Fruit fly (Drosophila melanogaster) S2 (cell line): Measurements from ENCODE around the gene Art8.

ENCODE experiments used
- CG8478 ChIP-seq: fragments of >200 bp; optimal IDR thresholded peaks from 2 replicates; lab custom pipeline; 2018
- CTCF ChIP-seq, 2 experiments: fragments of >200 bp; optimal IDR thresholded peaks; 2 replicates each; lab custom pipeline; 2018

DNA sequence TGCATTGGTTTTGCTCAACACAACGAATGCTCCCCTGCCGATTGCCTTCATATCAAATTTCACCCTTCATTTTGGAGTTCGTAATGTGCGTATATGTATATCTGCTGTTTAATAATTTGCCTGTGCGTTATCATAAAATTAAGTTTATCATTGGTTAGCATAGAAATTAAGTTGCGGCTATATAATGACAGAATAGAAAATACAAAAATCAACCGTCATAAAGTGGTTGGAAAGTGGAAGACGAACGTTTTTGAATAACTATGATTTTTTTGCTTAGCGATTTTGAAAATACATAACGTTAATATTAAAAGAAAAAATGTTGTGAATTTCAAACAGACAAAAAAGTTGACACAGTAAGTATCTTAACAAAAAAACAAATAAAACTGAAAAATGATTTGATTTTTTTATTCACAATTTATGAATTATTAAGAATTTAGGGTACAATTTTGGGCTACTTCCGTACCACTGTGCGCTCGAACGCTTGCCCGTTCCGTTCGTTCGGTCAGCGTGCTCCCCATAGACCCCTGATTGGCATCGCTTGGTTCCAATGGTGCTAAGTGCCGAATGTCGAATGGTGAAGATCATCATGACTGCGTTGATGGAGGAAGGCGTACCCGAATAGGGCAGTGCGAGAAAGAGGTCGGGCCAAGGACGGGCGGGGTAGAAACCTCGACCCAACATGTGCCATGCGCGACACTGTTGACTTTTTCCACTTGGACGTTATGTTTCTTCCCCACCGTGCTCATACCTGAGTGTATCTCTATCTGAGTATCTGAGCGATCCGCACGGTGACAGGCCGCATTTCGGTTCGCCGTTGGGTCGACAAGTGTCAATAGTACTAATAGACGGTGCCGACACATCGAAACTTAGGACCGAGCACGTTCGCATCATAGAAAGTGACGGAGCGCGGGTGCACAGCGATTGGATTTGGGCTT is 27.0 kb upstream of the Art8 start:
- TF ChIP-seq CG8478 (lab: Kevin White, UChicago) (no peak), CTCF (optimal IDR thresholded peaks at IDR 0.05; lab: Kevin White, UChicago) (no peak)
